Fruit fly (Drosophila melanogaster) S2 (cell line): Measurements from ENCODE around the gene CG18213.

Source experiments
- CG8478 ChIP-seq: fragments of >200 bp; optimal IDR thresholded peaks from 2 replicates; lab custom pipeline; 2018
- CTCF ChIP-seq, 2 experiments: fragments of >200 bp; optimal IDR thresholded peaks; 2 replicates each; lab custom pipeline; 2018

dm6 chr3R:17020956-17021355 is 19.0 kb downstream of the CG18213 start, which contains the start of gene Adsl:
- TF ChIP-seq CG8478 (lab: Kevin White, UChicago) (no peak), CTCF (optimal IDR thresholded peaks at IDR 0.05; lab: Kevin White, UChicago) (no peak)
